Fruit fly (Drosophila melanogaster) whole organism, embryonic: ENCODE data around the gene Vps2.
A peak's percentile ranks its signal among the peaks of the same experiment; 100 is the strongest.

ENCODE experiments used
- Atf6 ChIP-seq: fragments of 200-800 bp; sonication (Bioruptor generic); IDR thresholded peaks from 2 replicates; pipeline ENCODE4 v1.3.6; 2022; ENCODE audit warnings: missing biosample characterization, missing genetic modification characterization
- C15 ChIP-seq: fragments of 200-800 bp; sonication (Bioruptor generic); IDR thresholded peaks from 3 replicates; pipeline ENCODE4 v1.3.6; 2022; ENCODE audit warnings: missing biosample characterization, missing genetic modification characterization
- CG11398 ChIP-seq: fragments of 200-800 bp; sonication (Bioruptor generic); optimal IDR thresholded peaks from 2 replicates; lab custom pipeline; 2016; ENCODE audit warnings: missing biosample characterization, missing genetic modification characterization
- CG11696 ChIP-seq: fragments of 200-800 bp; sonication (Bioruptor generic); IDR thresholded peaks from 2 replicates; pipeline ENCODE4 v1.3.6; 2022; ENCODE audit warnings: missing biosample characterization, missing genetic modification characterization
- CG1233 ChIP-seq: fragments of 200-800 bp; sonication (Bioruptor generic); optimal IDR thresholded peaks from 4 replicates; lab custom pipeline; 2018; ENCODE audit warnings: missing biosample characterization, mild to moderate bottlenecking, missing genetic modification characterization
- CG13287 ChIP-seq: fragments of 200-800 bp; sonication (Bioruptor generic); IDR thresholded peaks from 2 replicates; pipeline ENCODE4 v1.3.6; 2022; ENCODE audit warnings: missing biosample characterization, missing genetic modification characterization; ENCODE audit not compliant: partially characterized antibody
- CG13296 ChIP-seq: fragments of 200-800 bp; sonication (Bioruptor generic); optimal IDR thresholded peaks from 3 replicates; lab custom pipeline; 2018; ENCODE audit warnings: missing biosample characterization, mild to moderate bottlenecking, missing genetic modification characterization
- CG15073 ChIP-seq: fragments of 200-800 bp; sonication (Bioruptor generic); optimal IDR thresholded peaks from 2 replicates; lab custom pipeline; 2016; ENCODE audit warnings: missing biosample characterization, missing genetic modification characterization
- CG15269 ChIP-seq: fragments of 200-800 bp; sonication (Bioruptor generic); optimal IDR thresholded peaks from 2 replicates; lab custom pipeline; 2018; ENCODE audit warnings: missing biosample characterization, mild to moderate bottlenecking, missing genetic modification characterization, moderate library complexity
- CG17568 ChIP-seq: fragments of 200-800 bp; sonication (Bioruptor generic); optimal IDR thresholded peaks from 2 replicates; lab custom pipeline; 2018; ENCODE audit warnings: missing biosample characterization, mild to moderate bottlenecking, missing genetic modification characterization, moderate library complexity
- CG2712 ChIP-seq: fragments of 200-800 bp; optimal IDR thresholded peaks from 3 replicates; lab custom pipeline; 2019; ENCODE audit warnings: missing biosample characterization, mild to moderate bottlenecking, missing genetic modification characterization, moderate library complexity
- CG34376 ChIP-seq: fragments of 200-800 bp; sonication (Bioruptor generic); optimal IDR thresholded peaks from 2 replicates; lab custom pipeline; 2018; ENCODE audit warnings: missing biosample characterization, mild to moderate bottlenecking, missing genetic modification characterization
- CG3726 ChIP-seq: fragments of 200-800 bp; sonication (Bioruptor generic); IDR thresholded peaks from 3 replicates; pipeline ENCODE4, ENCODE4 v1.3.6; 2022; ENCODE audit warnings: missing biosample characterization, missing genetic modification characterization
- CG4282 ChIP-seq: fragments of 200-800 bp; sonication (Bioruptor generic); optimal IDR thresholded peaks from 2 replicates; lab custom pipeline; 2016; ENCODE audit warnings: missing biosample characterization, missing genetic modification characterization
- CG5180 ChIP-seq: fragments of 200-800 bp; sonication (Bioruptor generic); optimal IDR thresholded peaks from 3 replicates; lab custom pipeline; 2017; ENCODE audit warnings: missing biosample characterization, missing genetic modification characterization, mild to moderate bottlenecking, moderate library complexity, missing genetic modification reagents
- CG6813 ChIP-seq: fragments of 200-800 bp; sonication (Bioruptor generic); optimal IDR thresholded peaks from 2 replicates; lab custom pipeline; 2017; ENCODE audit warnings: missing biosample characterization, missing genetic modification characterization, mild to moderate bottlenecking, moderate library complexity, missing genetic modification reagents
- CG8359 ChIP-seq: fragments of 200-800 bp; sonication (Bioruptor generic); optimal IDR thresholded peaks from 2 replicates; lab custom pipeline; 2017; ENCODE audit warnings: missing biosample characterization, mild to moderate bottlenecking, missing genetic modification characterization, borderline replicate concordance
- Ets97D ChIP-seq: fragments of 200-800 bp; sonication (Bioruptor generic); optimal IDR thresholded peaks from 3 replicates; lab custom pipeline; 2016; ENCODE audit warnings: missing biosample characterization, missing genetic modification characterization
- HLH4C ChIP-seq: fragments of 200-800 bp; sonication (Bioruptor generic); IDR thresholded peaks from 3 replicates; pipeline ENCODE4 v1.3.6; 2022; ENCODE audit warnings: missing biosample characterization, missing genetic modification characterization; ENCODE audit not compliant: partially characterized antibody
- Hr3 ChIP-seq: fragments of 200-800 bp; sonication (Bioruptor generic); optimal IDR thresholded peaks from 3 replicates; lab custom pipeline; 2016; ENCODE audit warnings: missing biosample characterization, missing genetic modification characterization
- Max ChIP-seq: fragments of 200-800 bp; sonication (Bioruptor generic); optimal IDR thresholded peaks from 2 replicates; lab custom pipeline; 2016; ENCODE audit warnings: missing biosample characterization, mild to moderate bottlenecking, missing genetic modification characterization
- NFAT ChIP-seq: fragments of 200-800 bp; sonication (Bioruptor generic); IDR thresholded peaks from 2 replicates; pipeline ENCODE4 v1.3.6; 2022; ENCODE audit warnings: missing biosample characterization, missing genetic modification characterization
- Nf-YA ChIP-seq: fragments of 200-800 bp; sonication (Bioruptor generic); IDR thresholded peaks from 2 replicates; pipeline ENCODE4 v1.3.6; 2022; ENCODE audit warnings: missing biosample characterization, missing genetic modification characterization
- PHDP ChIP-seq: fragments of 200-800 bp; sonication (Bioruptor generic); optimal IDR thresholded peaks from 3 replicates; lab custom pipeline; 2018; ENCODE audit warnings: missing biosample characterization, mild to moderate bottlenecking, missing genetic modification characterization, moderate library complexity
- Pdp1 ChIP-seq, 2 experiments: fragments of 200-800 bp; sonication (Bioruptor generic); optimal IDR thresholded peaks; 3 replicates each; lab custom pipeline; 2016; ENCODE audit warnings: missing biosample characterization in 2 of 2, missing genetic modification characterization in 2 of 2, mild to moderate bottlenecking in 1 of 2, moderate library complexity in 1 of 2
- Ptx1 ChIP-seq: fragments of 200-800 bp; sonication (Bioruptor generic); IDR thresholded peaks from 2 replicates; pipeline ENCODE4 v1.3.6; 2022; ENCODE audit warnings: missing biosample characterization, missing genetic modification characterization
- Rx ChIP-seq: fragments of 200-800 bp; sonication (Bioruptor generic); IDR thresholded peaks from 2 replicates; pipeline ENCODE4 v1.3.6; 2022; ENCODE audit warnings: missing biosample characterization, missing genetic modification characterization
- Sox100B ChIP-seq: fragments of 200-800 bp; sonication (Bioruptor generic); optimal IDR thresholded peaks from 3 replicates; lab custom pipeline; 2018; ENCODE audit warnings: missing biosample characterization, mild to moderate bottlenecking, missing genetic modification characterization
- Taf1 ChIP-seq: fragments of 200-800 bp; sonication (Bioruptor generic); IDR thresholded peaks from 2 replicates; pipeline ENCODE4 v1.3.6; 2022; ENCODE audit warnings: missing biosample characterization, missing genetic modification characterization
- abd-A ChIP-seq: fragments of 200-800 bp; sonication (Bioruptor generic); optimal IDR thresholded peaks from 3 replicates; lab custom pipeline; 2019; ENCODE audit warnings: missing biosample characterization, mild to moderate bottlenecking, missing genetic modification characterization, moderate library complexity
- ash1 ChIP-seq: fragments of 200-800 bp; sonication (Bioruptor generic); optimal IDR thresholded peaks from 2 replicates; lab custom pipeline; 2018; ENCODE audit warnings: missing biosample characterization, mild to moderate bottlenecking, missing genetic modification characterization
- bigmax ChIP-seq: fragments of 200-800 bp; sonication (Bioruptor generic); optimal IDR thresholded peaks from 2 replicates; lab custom pipeline; 2018; ENCODE audit warnings: missing biosample characterization, mild to moderate bottlenecking, missing genetic modification characterization
- br ChIP-seq: fragments of >200 bp; optimal IDR thresholded peaks from 2 replicates; lab custom pipeline; 2017
- cad ChIP-seq: fragments of >200 bp; optimal IDR thresholded peaks from 2 replicates; lab custom pipeline; 2017; ENCODE audit warnings: missing biosample characterization, missing genetic modification characterization
- dan ChIP-seq: fragments of 200-800 bp; sonication (Bioruptor generic); IDR thresholded peaks from 2 replicates; pipeline ENCODE4 v1.3.6; 2022; ENCODE audit warnings: missing biosample characterization, missing genetic modification characterization
- danr ChIP-seq: fragments of 200-800 bp; sonication (Bioruptor generic); IDR thresholded peaks from 2 replicates; pipeline ENCODE4 v1.3.6; 2022; ENCODE audit warnings: missing biosample characterization, missing genetic modification characterization
- dmrt99B ChIP-seq: fragments of 200-800 bp; sonication (Bioruptor generic); optimal IDR thresholded peaks from 2 replicates; lab custom pipeline; 2018; ENCODE audit warnings: missing biosample characterization, mild to moderate bottlenecking, missing genetic modification characterization, moderate library complexity
- eve ChIP-seq, 2 experiments: fragments of >200 bp; optimal IDR thresholded peaks; 2 replicates each; lab custom pipeline; 2017; ENCODE audit warnings: missing biosample characterization in 2 of 2, missing genetic modification characterization in 2 of 2
- gro ChIP-seq: fragments of 200-800 bp; sonication (Bioruptor generic); optimal IDR thresholded peaks from 2 replicates; lab custom pipeline; 2016; ENCODE audit warnings: missing biosample characterization, missing genetic modification characterization
- hth ChIP-seq: fragments of >200 bp; optimal IDR thresholded peaks from 2 replicates; lab custom pipeline; 2017; ENCODE audit warnings: inconsistent platforms
- lola ChIP-seq, 3 experiments: fragments of >200 bp in 2 of 3; fragments of 200-800 bp in 1 of 3; sonication (Bioruptor generic) in 1 of 3; optimal IDR thresholded peaks; 2 replicates each; lab custom pipeline; 2017 to 2019; ENCODE audit warnings: missing biosample characterization in 3 of 3, missing genetic modification characterization in 3 of 3, mild to moderate bottlenecking in 1 of 3, moderate library complexity in 1 of 3
- row ChIP-seq: fragments of 200-800 bp; sonication (Bioruptor generic); IDR thresholded peaks from 3 replicates; pipeline ENCODE4 v1.3.6; 2022; ENCODE audit warnings: missing biosample characterization, missing genetic modification characterization
- run ChIP-seq: fragments of 200-800 bp; sonication (Bioruptor generic); optimal IDR thresholded peaks from 3 replicates; lab custom pipeline; 2018; ENCODE audit warnings: missing biosample characterization, mild to moderate bottlenecking, missing genetic modification characterization
- sima ChIP-seq: fragments of 200-800 bp; sonication (Bioruptor generic); optimal IDR thresholded peaks from 2 replicates; lab custom pipeline; 2016; ENCODE audit warnings: missing biosample characterization, missing genetic modification characterization
- slou ChIP-seq: fragments of 200-800 bp; sonication (Bioruptor generic); optimal IDR thresholded peaks from 3 replicates; lab custom pipeline; 2016; ENCODE audit warnings: missing biosample characterization, missing genetic modification characterization
- sob ChIP-seq: fragments of 200-800 bp; sonication (Bioruptor generic); IDR thresholded peaks from 2 replicates; pipeline ENCODE4 v1.3.6; 2022; ENCODE audit warnings: missing biosample characterization, missing genetic modification characterization
- ssp ChIP-seq: fragments of 200-800 bp; sonication (Bioruptor generic); IDR thresholded peaks from 2 replicates; pipeline ENCODE4 v1.3.6; 2022; ENCODE audit warnings: missing biosample characterization, missing genetic modification characterization
- stwl ChIP-seq: fragments of 200-800 bp; sonication (Bioruptor generic); optimal IDR thresholded peaks from 3 replicates; lab custom pipeline; 2018; ENCODE audit warnings: missing biosample characterization, mild to moderate bottlenecking, missing genetic modification characterization, moderate library complexity
- ttk ChIP-seq: fragments of 200-800 bp; sonication (Bioruptor generic); IDR thresholded peaks from 2 replicates; pipeline ENCODE4 v2.1.2; 2022; ENCODE audit warnings: missing biosample characterization, missing genetic modification characterization
- tup ChIP-seq: fragments of 200-800 bp; sonication (Bioruptor generic); optimal IDR thresholded peaks from 2 replicates; lab custom pipeline; 2016; ENCODE audit warnings: missing biosample characterization, mild to moderate bottlenecking, missing genetic modification characterization, moderate library complexity
- z ChIP-seq: fragments of 200-800 bp; sonication (Bioruptor generic); IDR thresholded peaks from 3 replicates; pipeline ENCODE4 v1.3.6; 2022; ENCODE audit warnings: missing biosample characterization, missing genetic modification characterization

Vps2 gene

DNA sequence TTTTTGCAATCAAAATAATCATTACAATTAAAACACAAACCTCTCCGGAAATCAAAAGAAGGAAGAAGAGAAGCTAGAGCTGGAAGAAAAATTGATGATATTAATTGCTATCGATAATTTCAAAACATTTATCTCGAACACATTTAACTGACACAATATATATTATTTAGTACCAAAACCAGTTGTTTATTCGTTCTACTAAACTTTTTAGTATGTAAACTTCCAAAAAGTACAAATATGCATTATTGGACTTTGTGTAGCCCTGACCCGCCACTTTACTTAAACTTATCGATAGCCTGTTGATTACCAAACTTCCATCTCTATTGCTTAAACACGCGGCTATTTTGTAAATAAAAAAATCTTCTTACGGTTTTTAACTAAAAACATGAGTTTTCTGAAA is 6.6 kb downstream of the Vps2 start, which contains the start of the genes RpL34a and Trmt61 (continued):
- TF ChIP-seq row (GFP tag; lab: Robert Waterston, UW) (peak; percentile 79), danr (peak; percentile 41; the same call in 1 of the 2 replicates), stwl (peak; percentile 84), CG2712 (tag; lab: Kevin White, UChicago) (peak; percentile 90), tup (GFP tag; lab: Kevin White, UChicago) (peak; percentile 19), gro (GFP tag; lab: Kevin White, UChicago) (no peak), CG34376 (GFP tag; lab: Kevin White, UChicago) (peak; percentile 97), Hr3 (GFP tag; lab: Kevin White, UChicago) (peak; percentile 72), CG8359 (GFP tag; lab: Kevin White, UChicago) (peak; percentile 75), abd-A (tag; lab: Kevin White, UChicago) (no peak), Nf-YA (GFP tag; lab: Robert Waterston, UW) (peak; percentile 72; the same call in 1 of the 2 replicates), CG13287 (peak; percentile 95), NFAT (GFP tag; lab: Robert Waterston, UW) (peak; percentile 54; the same call in 1 of the 2 replicates), hth (lab: Kevin White, UChicago) (no peak), CG15269 (tag; lab: Kevin White, UChicago) (peak; percentile 85), CG4282 (GFP tag; lab: Kevin White, UChicago) (no peak), dmrt99B (tag; lab: Kevin White, UChicago) (peak; percentile 82), Ptx1 (GFP tag; lab: Robert Waterston, UW) (peak; percentile 78), CG5180 (GFP tag; lab: Kevin White, UChicago) (peak; percentile 78), Ets97D (peak; percentile 99), Sox100B (GFP tag; lab: Kevin White, UChicago) (peak; percentile 96), Max (GFP tag; lab: Kevin White, UChicago) (peak; percentile 92), ttk (peak; percentile 59; the same call in 1 of the 2 replicates), HLH4C (GFP tag; lab: Robert Waterston, UW) (peak; percentile 82), sob (GFP tag; lab: Robert Waterston, UW) (peak; percentile 86), dan (GFP tag; lab: Robert Waterston, UW) (no peak), ssp (GFP tag; lab: Robert Waterston, UW) (peak; percentile 60), slou (peak; percentile 66), Taf1 (GFP tag; lab: Robert Waterston, UW) (peak; percentile 60; the same call in 1 of the 2 replicates), CG11398 (GFP tag; lab: Kevin White, UChicago) (peak; percentile 76), CG17568 (GFP tag; lab: Kevin White, UChicago) (peak; percentile 90), CG6813 (peak; percentile 91), run (tag; lab: Kevin White, UChicago) (peak; percentile 81), bigmax (GFP tag; lab: Kevin White, UChicago) (peak; percentile 21), cad (no peak), z (no peak), lola (GFP tag; optimal IDR thresholded peaks at IDR 0.05; lab: Kevin White, UChicago) (peak in 1 of 3 experiments; percentile 77), Rx (peak; percentile 55), C15 (no peak), eve (GFP tag; optimal IDR thresholded peaks at IDR 0.05; lab: Kevin White, UChicago) (no peak), sima (GFP tag; lab: Kevin White, UChicago) (peak; percentile 46), br (lab: Kevin White, UChicago) (no peak), PHDP (peak; percentile 92), CG15073 (no peak), CG13296 (GFP tag; lab: Kevin White, UChicago) (peak; percentile 95), Pdp1 (GFP tag; optimal IDR thresholded peaks at IDR 0.05; lab: Kevin White, UChicago) (peak; percentile 76 to 79), CG1233 (GFP tag; lab: Kevin White, UChicago) (peak; percentile 95), CG3726 (GFP tag; lab: Robert Waterston, UW) (peak; percentile 69; the same call in 1 of the 3 replicates), Atf6 (peak; percentile 84), CG11696 (GFP tag; lab: Robert Waterston, UW) (0 out of 2 replicates have a peak, but pooled peaks have one; percentile 27), ash1 (GFP tag; lab: Kevin White, UChicago) (no peak)
